Fruit fly (Drosophila melanogaster): ENCODE measurements around the gene CG44040.

The CG44040 gene

dm6 chr3R:15328083-15328779, 8.1 kb downstream of the CG44040 start, which contains the start of the genes CG6236 and ea:
TSS of gene CG6236 (minus strand) at chr3R:15328269.
TSS of gene ea (plus strand) at chr3R:15328729.
- TF ChIP-seq CG13204 (GFP tag; optimal IDR thresholded peaks at IDR 0.05) (no peak), fd96Ca (GFP tag; IDR thresholded peaks at IDR 0.05) (no peak), EcR (GFP tag; optimal IDR thresholded peaks at IDR 0.05) (no peak), Pif1A (GFP tag; optimal IDR thresholded peaks at IDR 0.05) (no peak), rn (GFP tag; IDR thresholded peaks at IDR 0.05) (no peak), CG8159 (tag; optimal IDR thresholded peaks at IDR 0.05) (no peak)

- no peak for TF ChIP-seq D1 (tag; optimal IDR thresholded peaks at IDR 0.05)
- no peak for TF ChIP-seq gl (tag; optimal IDR thresholded peaks at IDR 0.05)
- no peak for TF ChIP-seq CG34367 (tag; optimal IDR thresholded peaks at IDR 0.05)
- no peak for TF ChIP-seq CG17806 (tag; optimal IDR thresholded peaks at IDR 0.05)
- peak; percentile 5 for TF ChIP-seq CG15710 (tag; optimal IDR thresholded peaks at IDR 0.05)
- TF ChIP-seq CG4496 (GFP tag; IDR thresholded peaks at IDR 0.05) = no peak
These were observed 10.3 kb downstream of the CG44040 start, which contains the start of gene mRpL9 for dm6 chr3R:15330472-15330871. TSS of gene mRpL9 (plus strand) at chr3R:15330738.

dm6 chr3R:15332994-15333393, 12.8 kb downstream of the CG44040 start, which contains the start of the genes Fkbp39 and Cyfip:
TSS of gene Fkbp39 (minus strand) at chr3R:15333133.
TSS of gene Cyfip (plus strand) at chr3R:15333266.
- peak; percentile 11; the same call in 1 of the 3 replicates for TF ChIP-seq CG4496 (GFP tag; IDR thresholded peaks at IDR 0.05)
- no peak for TF ChIP-seq D1 (tag; optimal IDR thresholded peaks at IDR 0.05)

- TF ChIP-seq Pif1A (GFP tag; optimal IDR thresholded peaks at IDR 0.05) = no peak
- no peak for TF ChIP-seq CG34367 (tag; optimal IDR thresholded peaks at IDR 0.05)
- no peak for TF ChIP-seq CG10348 (GFP tag; IDR thresholded peaks at IDR 0.05)
- TF ChIP-seq CG8301 (tag; optimal IDR thresholded peaks at IDR 0.05) = no peak
- no peak for TF ChIP-seq EcR (GFP tag; optimal IDR thresholded peaks at IDR 0.05)
- TF ChIP-seq CG12605 (GFP tag; IDR thresholded peaks at IDR 0.05) = no peak
- no peak for TF ChIP-seq rn (GFP tag; IDR thresholded peaks at IDR 0.05)
These were observed 18.9 kb downstream of the CG44040 start for dm6 chr3R:15339111-15339510.

- TF ChIP-seq CG34367 (tag; optimal IDR thresholded peaks at IDR 0.05) (no peak), CG32121 (GFP tag; IDR thresholded peaks at IDR 0.05) (no peak), CG15710 (tag; optimal IDR thresholded peaks at IDR 0.05) (no peak), CG10348 (GFP tag; IDR thresholded peaks at IDR 0.05) (no peak)
These were observed 20.0 kb downstream of the CG44040 start, which contains the start of gene SerRS-m for dm6 chr3R:15340052-15340732. TSS of gene SerRS-m (plus strand) at chr3R:15340667.

dm6 chr3R:15342432-15342925, 22.3 kb downstream of the CG44040 start:
- TF ChIP-seq Pif1B (GFP tag; optimal IDR thresholded peaks at IDR 0.05) (no peak), CG4496 (GFP tag; IDR thresholded peaks at IDR 0.05) (peak; percentile 61; the same call in 2 of the 3 replicates), fd96Ca (GFP tag; IDR thresholded peaks at IDR 0.05) (peak; percentile 55; the same call in 1 of the 3 replicates), Ets98B (GFP tag; IDR thresholded peaks at IDR 0.05) (peak; percentile 51; the same call in 1 of the 2 replicates), CG32121 (GFP tag; IDR thresholded peaks at IDR 0.05) (peak; percentile 57; the same call in 1 of the 2 replicates)

dm6 chr3R:15342926-15343685, 22.9 kb downstream of the CG44040 start, which contains the start of gene Nagk:
TSS of gene Nagk (minus strand) at chr3R:15343256.
- TF ChIP-seq Pif1A (GFP tag; optimal IDR thresholded peaks at IDR 0.05) (no peak), CG4496 (GFP tag; IDR thresholded peaks at IDR 0.05) (peak; percentile 34; the same call in 1 of the 3 replicates), CG17806 (tag; optimal IDR thresholded peaks at IDR 0.05) (peak; percentile 21), CG9948 (tag; optimal IDR thresholded peaks at IDR 0.05) (peak; percentile 17), D1 (tag; optimal IDR thresholded peaks at IDR 0.05) (no peak), Ets98B (GFP tag; IDR thresholded peaks at IDR 0.05) (peak; percentile 16), CG8301 (tag; optimal IDR thresholded peaks at IDR 0.05) (peak; percentile 43), CG12605 (GFP tag; IDR thresholded peaks at IDR 0.05) (0 out of 2 replicates have a peak, but pooled peaks have one; percentile 6), CG15710 (tag; optimal IDR thresholded peaks at IDR 0.05) (peak; percentile 15), CG13204 (GFP tag; optimal IDR thresholded peaks at IDR 0.05) (no peak), CG32121 (GFP tag; IDR thresholded peaks at IDR 0.05) (no peak), CG34367 (tag; optimal IDR thresholded peaks at IDR 0.05) (peak; percentile 35), EcR (GFP tag; optimal IDR thresholded peaks at IDR 0.05) (peak; percentile 44), fd96Ca (GFP tag; IDR thresholded peaks at IDR 0.05) (no peak), Snoo (tag; optimal IDR thresholded peaks at IDR 0.05) (peak; percentile 64)
